Fruit fly (Drosophila melanogaster) whole organism, adult: ENCODE data around the gene lectin-21Ca.

ENCODE experiments used
- CG11617 ChIP-seq: fragments of 200-800 bp; sonication (Bioruptor generic); optimal IDR thresholded peaks from 2 replicates; lab custom pipeline; 2017; ENCODE audit warnings: mild to moderate bottlenecking, missing biosample characterization, missing genetic modification reagents, missing genetic modification characterization
- CG12768 ChIP-seq: fragments of 200-800 bp; sonication (Bioruptor generic); optimal IDR thresholded peaks from 2 replicates; lab custom pipeline; 2017; ENCODE audit warnings: missing biosample characterization, missing genetic modification characterization, mild to moderate bottlenecking, moderate library complexity, missing genetic modification reagents
- CG14711 ChIP-seq: fragments of 200-800 bp; sonication (Bioruptor generic); optimal IDR thresholded peaks from 2 replicates; lab custom pipeline; 2018; ENCODE audit warnings: missing biosample characterization, mild to moderate bottlenecking, missing genetic modification characterization, moderate library complexity
- CG1620 ChIP-seq: fragments of 200-800 bp; sonication (Bioruptor generic); optimal IDR thresholded peaks from 2 replicates; lab custom pipeline; 2016; ENCODE audit warnings: missing biosample characterization, missing genetic modification characterization
- CG33017 ChIP-seq: fragments of 200-800 bp; sonication (Bioruptor generic); optimal IDR thresholded peaks from 2 replicates; lab custom pipeline; 2018; ENCODE audit warnings: missing biosample characterization, mild to moderate bottlenecking, missing genetic modification characterization, moderate library complexity
- CG5204 ChIP-seq: fragments of 200-800 bp; sonication (Bioruptor generic); optimal IDR thresholded peaks from 2 replicates; lab custom pipeline; 2016; ENCODE audit warnings: missing biosample characterization, missing genetic modification characterization
- CG7045 ChIP-seq: fragments of 200-800 bp; sonication (Bioruptor generic); optimal IDR thresholded peaks from 2 replicates; lab custom pipeline; 2017; ENCODE audit warnings: missing biosample characterization, mild to moderate bottlenecking, missing genetic modification characterization
- CG7101 ChIP-seq: fragments of 200-800 bp; sonication (Bioruptor generic); optimal IDR thresholded peaks from 2 replicates; lab custom pipeline; 2018; ENCODE audit warnings: missing biosample characterization, mild to moderate bottlenecking, missing genetic modification characterization, moderate library complexity
- Clk ChIP-seq: fragments of 200-800 bp; sonication (Bioruptor generic); optimal IDR thresholded peaks from 2 replicates; lab custom pipeline; 2017; ENCODE audit warnings: missing biosample characterization, missing genetic modification characterization
- Crg-1 ChIP-seq: fragments of 200-800 bp; sonication (Bioruptor generic); optimal IDR thresholded peaks from 2 replicates; lab custom pipeline; 2016; ENCODE audit warnings: missing biosample characterization, missing genetic modification characterization
- Hr96 ChIP-seq: fragments of 200-800 bp; sonication (Bioruptor generic); optimal IDR thresholded peaks from 2 replicates; lab custom pipeline; 2016; ENCODE audit warnings: missing biosample characterization, missing genetic modification characterization
- Mnt ChIP-seq: fragments of 200-800 bp; sonication (Bioruptor generic); optimal IDR thresholded peaks from 2 replicates; lab custom pipeline; 2016; ENCODE audit warnings: missing biosample characterization, mild to moderate bottlenecking, missing genetic modification characterization
- bab1 ChIP-seq: fragments of 200-800 bp; sonication (Bioruptor generic); optimal IDR thresholded peaks from 3 replicates; lab custom pipeline; 2019; ENCODE audit warnings: missing biosample characterization, mild to moderate bottlenecking, missing genetic modification characterization, moderate library complexity
- cic ChIP-seq: fragments of 200-800 bp; sonication (Bioruptor generic); optimal IDR thresholded peaks from 2 replicates; lab custom pipeline; 2017; ENCODE audit warnings: missing biosample characterization, mild to moderate bottlenecking, missing genetic modification characterization, moderate library complexity
- cnc ChIP-seq, 2 experiments: fragments of >200 bp; optimal IDR thresholded peaks; 2 replicates each; lab custom pipeline; 2017
- kay ChIP-seq: fragments of 200-800 bp; sonication (Bioruptor generic); peaks from one replicate; lab custom pipeline; 2016; ENCODE audit warnings: missing biosample characterization, missing genetic modification characterization, borderline replicate concordance
- ovo ChIP-seq: fragments of 200-800 bp; sonication (Bioruptor generic); optimal IDR thresholded peaks from 2 replicates; lab custom pipeline; 2016; ENCODE audit warnings: missing biosample characterization, missing genetic modification characterization
- pad ChIP-seq: fragments of 200-800 bp; sonication (Bioruptor generic); optimal IDR thresholded peaks from 3 replicates; lab custom pipeline; 2017; ENCODE audit warnings: missing biosample characterization, missing genetic modification characterization, mild to moderate bottlenecking, moderate library complexity, missing genetic modification reagents
- tj ChIP-seq: fragments of 200-800 bp; sonication (Bioruptor generic); optimal IDR thresholded peaks from 3 replicates; lab custom pipeline; 2017; ENCODE audit warnings: missing biosample characterization, mild to moderate bottlenecking, missing genetic modification characterization, moderate library complexity
- toe ChIP-seq: fragments of 200-800 bp; sonication (Bioruptor generic); optimal IDR thresholded peaks from 2 replicates; lab custom pipeline; 2016; ENCODE audit warnings: missing biosample characterization, missing genetic modification characterization

Gene lectin-21Ca

DNA sequence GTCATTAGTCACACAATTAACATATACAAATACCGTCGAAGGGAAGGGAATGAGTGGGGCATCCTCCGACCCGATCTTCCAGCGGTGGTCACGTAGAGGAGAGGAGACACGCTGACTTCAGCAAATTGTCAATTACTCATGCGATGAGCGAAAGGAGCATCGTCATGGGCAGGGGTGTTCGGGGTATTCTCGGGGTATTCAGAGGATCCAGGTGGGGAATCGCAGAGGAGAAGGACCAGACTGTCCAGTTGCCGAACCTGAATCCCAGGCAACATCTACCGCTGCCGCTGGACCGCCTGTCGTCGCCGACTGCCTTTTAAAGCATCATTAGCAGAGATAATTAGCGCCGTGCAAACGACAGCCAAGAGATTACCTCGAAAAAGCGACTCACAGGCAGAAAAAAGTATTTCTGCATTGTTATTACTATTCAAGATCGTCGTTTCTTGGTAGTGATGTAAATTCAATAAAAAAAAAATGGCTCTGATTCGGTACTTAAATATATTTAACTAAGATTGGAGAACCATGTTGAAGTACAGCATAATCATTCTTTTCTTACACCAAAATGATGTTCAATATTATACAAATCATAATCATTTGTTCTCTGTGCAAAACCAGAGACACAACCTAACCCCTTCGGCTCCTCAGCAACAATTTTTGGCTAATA lies 1.1 kb upstream of the lectin-21Ca start:
- no peak for TF ChIP-seq CG5204
- TF ChIP-seq kay (GFP tag; lab: Kevin White, UChicago) = no peak
- TF ChIP-seq CG14711 (tag; lab: Kevin White, UChicago) = no peak
- no peak for TF ChIP-seq cic (GFP tag; lab: Kevin White, UChicago)
- TF ChIP-seq Mnt = no peak
- TF ChIP-seq pad = no peak
- TF ChIP-seq bab1 (GFP tag; lab: Kevin White, UChicago) = no peak
- TF ChIP-seq tj (GFP tag; lab: Kevin White, UChicago) = no peak
- no peak for TF ChIP-seq Hr96 (GFP tag; lab: Kevin White, UChicago)
- no peak for TF ChIP-seq CG1620
- TF ChIP-seq CG7045 = no peak

DNA sequence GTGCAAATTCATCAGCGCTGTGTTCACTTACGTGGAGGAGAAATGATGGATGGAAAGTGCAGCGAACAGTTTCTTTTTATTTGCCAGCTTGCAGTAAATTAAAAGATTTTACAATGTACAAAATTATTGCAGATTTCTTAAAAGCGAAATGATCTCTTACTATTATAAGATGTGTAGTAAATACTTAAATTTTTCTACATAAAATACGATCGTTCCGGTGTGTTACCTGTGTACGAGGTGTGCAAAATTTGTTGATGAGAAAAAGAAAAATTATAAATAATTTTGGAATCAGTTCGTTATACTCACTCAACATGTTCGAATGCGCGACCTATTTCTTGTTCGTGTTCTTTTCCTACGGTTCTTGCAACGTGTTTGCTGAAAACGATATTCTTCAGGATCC lies 935 bp downstream of the lectin-21Ca start, which contains the start of gene CG2839:
Gene CG2839, plus strand, starts transcription at position 301 of the 400 bp plus-strand sequence.
- TF ChIP-seq Mnt (no peak), Hr96 (GFP tag; lab: Kevin White, UChicago) (no peak), cnc (optimal IDR thresholded peaks at IDR 0.05; lab: Kevin White, UChicago) (no peak), Crg-1 (GFP tag; lab: Kevin White, UChicago) (no peak), kay (GFP tag; lab: Kevin White, UChicago) (no peak), CG11617 (GFP tag; lab: Kevin White, UChicago) (no peak), CG7045 (no peak), ovo (GFP tag; lab: Kevin White, UChicago) (no peak), CG5204 (no peak), CG1620 (no peak), Clk (GFP tag; lab: Kevin White, UChicago) (no peak), CG7101 (tag; lab: Kevin White, UChicago) (no peak), cic (GFP tag; lab: Kevin White, UChicago) (no peak), pad (no peak), CG12768 (GFP tag; lab: Kevin White, UChicago) (no peak), tj (GFP tag; lab: Kevin White, UChicago) (no peak), bab1 (GFP tag; lab: Kevin White, UChicago) (no peak), toe (no peak)

DNA sequence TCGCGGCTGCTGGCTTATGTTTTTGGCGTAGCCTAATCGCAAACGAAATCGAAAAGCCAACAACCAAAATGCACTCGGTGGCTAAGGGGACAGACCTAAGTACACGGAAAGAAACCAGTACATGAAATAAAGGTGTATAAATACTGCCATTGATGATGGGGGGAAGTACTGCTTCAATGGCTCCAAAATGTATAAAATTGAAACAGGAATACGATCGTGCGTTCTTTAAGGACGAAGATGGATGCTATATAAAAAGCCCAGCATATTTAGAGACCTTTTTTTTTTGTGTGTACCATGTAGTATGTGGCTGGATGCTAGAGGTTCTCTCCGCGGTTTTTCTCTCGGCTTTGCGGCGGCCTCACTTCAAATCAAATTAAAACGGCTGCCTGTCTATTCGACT lies 5.8 kb downstream of the lectin-21Ca start:
- TF ChIP-seq toe (no peak), CG7045 (no peak), Hr96 (GFP tag; lab: Kevin White, UChicago) (no peak), bab1 (GFP tag; lab: Kevin White, UChicago) (no peak), Crg-1 (GFP tag; lab: Kevin White, UChicago) (no peak), tj (GFP tag; lab: Kevin White, UChicago) (no peak), CG14711 (tag; lab: Kevin White, UChicago) (no peak), CG1620 (no peak), CG11617 (GFP tag; lab: Kevin White, UChicago) (no peak), CG7101 (tag; lab: Kevin White, UChicago) (no peak), CG5204 (no peak), Clk (GFP tag; lab: Kevin White, UChicago) (no peak), CG33017 (tag; lab: Kevin White, UChicago) (no peak), Mnt (no peak), CG12768 (GFP tag; lab: Kevin White, UChicago) (no peak), pad (no peak), kay (GFP tag; lab: Kevin White, UChicago) (no peak)

DNA sequence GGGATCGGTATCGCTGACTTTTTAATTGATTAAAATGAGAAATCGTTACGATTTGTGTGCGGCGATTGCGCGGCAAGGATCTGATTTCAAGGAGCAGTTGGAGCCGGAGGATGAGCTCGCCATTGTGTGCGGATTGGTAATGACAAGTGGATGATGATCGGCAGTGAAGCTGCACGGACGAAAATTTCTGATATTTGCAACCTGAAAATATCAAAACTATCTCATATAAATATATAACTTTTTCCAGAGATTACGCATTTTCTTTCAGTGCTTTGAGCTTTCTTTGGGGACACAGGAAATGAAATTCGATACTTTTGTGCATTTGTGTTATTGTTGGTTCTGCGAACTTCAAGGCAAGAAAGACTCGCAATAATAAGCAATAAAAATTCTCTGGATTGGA lies 8.8 kb downstream of the lectin-21Ca start:
- TF ChIP-seq cic (GFP tag; lab: Kevin White, UChicago) (no peak), cnc (optimal IDR thresholded peaks at IDR 0.05; lab: Kevin White, UChicago) (no peak), CG7101 (tag; lab: Kevin White, UChicago) (no peak), ovo (GFP tag; lab: Kevin White, UChicago) (no peak), CG14711 (tag; lab: Kevin White, UChicago) (no peak)

- TF ChIP-seq CG1620 (no peak), CG5204 (no peak), CG7101 (tag; lab: Kevin White, UChicago) (no peak), cnc (optimal IDR thresholded peaks at IDR 0.05; lab: Kevin White, UChicago) (no peak), kay (GFP tag; lab: Kevin White, UChicago) (no peak)
Observed at dm6 chr2L:634208-634614, 9.8 kb downstream of the lectin-21Ca start.

DNA sequence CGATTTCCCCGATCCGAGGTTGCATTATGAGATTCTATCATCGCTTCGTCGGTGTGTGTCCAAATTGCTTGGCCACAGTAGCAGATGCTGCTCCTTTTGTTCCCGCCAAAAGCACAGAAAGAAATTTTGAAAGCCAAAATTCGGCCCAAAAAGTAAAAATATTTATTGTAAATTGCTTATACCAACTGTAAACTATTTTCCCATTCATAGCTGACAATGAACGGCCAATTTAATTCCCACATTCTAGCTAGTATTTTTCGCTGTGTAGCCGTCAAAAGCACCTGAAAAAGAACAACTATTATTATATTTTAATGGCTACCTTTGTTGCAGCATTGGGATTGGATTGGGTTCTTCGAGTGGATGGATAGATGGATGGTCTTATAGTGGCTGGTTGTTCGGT lies 12.1 kb downstream of the lectin-21Ca start:
- TF ChIP-seq Crg-1 (GFP tag; lab: Kevin White, UChicago) (no peak), CG7045 (no peak), kay (GFP tag; lab: Kevin White, UChicago) (no peak), CG7101 (tag; lab: Kevin White, UChicago) (no peak), CG11617 (GFP tag; lab: Kevin White, UChicago) (no peak), CG12768 (GFP tag; lab: Kevin White, UChicago) (no peak), cnc (optimal IDR thresholded peaks at IDR 0.05; lab: Kevin White, UChicago) (no peak), CG5204 (no peak), pad (no peak), cic (GFP tag; lab: Kevin White, UChicago) (no peak), toe (no peak), bab1 (GFP tag; lab: Kevin White, UChicago) (no peak), CG1620 (no peak), Mnt (no peak)

DNA sequence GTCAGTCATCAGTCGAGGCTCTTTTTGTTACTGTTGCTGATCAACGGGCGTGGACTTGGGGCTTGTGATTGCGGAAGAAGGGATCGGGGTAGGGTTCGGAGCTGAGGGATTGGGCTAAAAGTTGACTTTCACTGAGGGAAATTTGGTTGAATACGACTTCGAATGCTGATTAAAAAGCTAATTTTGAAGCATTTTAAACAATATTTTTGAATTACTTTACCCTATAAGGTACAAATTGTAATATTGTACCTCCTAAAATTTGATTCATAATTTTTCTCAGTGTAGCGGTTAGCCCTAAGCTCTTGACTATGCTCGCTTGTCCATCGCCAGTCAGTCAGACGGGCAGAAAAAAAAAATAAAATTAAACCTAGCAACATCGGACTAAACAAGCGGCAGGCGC lies 22.1 kb downstream of the lectin-21Ca start:
- TF ChIP-seq pad = no peak
